Worm (Caenorhabditis elegans): ENCODE results near the gene pph-1.
A peak's percentile ranks its signal among the peaks of the same experiment; 100 is the strongest.

Gene pph-1

ce11 chrV:10726691-10727090 lies 24.3 kb downstream of the pph-1 start (continued):
- TF ChIP-seq Y116A8C.19 (tag; optimal IDR thresholded peaks at IDR 0.05; ENCODE audit: borderline replicate concordance): no peak
- no peak for TF ChIP-seq pag-3 (tag; optimal IDR thresholded peaks at IDR 0.05; ENCODE audit: borderline replicate concordance, insufficient read depth)
- no peak for TF ChIP-seq sox-4 (tag; optimal IDR thresholded peaks at IDR 0.05)
- TF ChIP-seq zag-1 (tag; optimal IDR thresholded peaks at IDR 0.05): no peak
- TF ChIP-seq unc-130 (tag; optimal IDR thresholded peaks at IDR 0.05): no peak
- TF ChIP-seq nhr-85 (tag): peak; percentile 73
- no peak for TF ChIP-seq alr-1 (tag; optimal IDR thresholded peaks at IDR 0.05; ENCODE audit: borderline replicate concordance)
- no peak for TF ChIP-seq pax-3 (tag; optimal IDR thresholded peaks at IDR 0.05)
- TF ChIP-seq hlh-17 (GFP tag; optimal IDR thresholded peaks at IDR 0.05; ENCODE audit: borderline replicate concordance): no peak
- TF ChIP-seq lin-13 (GFP tag; optimal IDR thresholded peaks at IDR 0.05): no peak
- TF ChIP-seq nhr-28 (tag; optimal IDR thresholded peaks at IDR 0.05): no peak
- no peak for TF ChIP-seq unc-86 (tag; optimal IDR thresholded peaks at IDR 0.05)
- no peak for TF ChIP-seq C04F5.9 (tag; optimal IDR thresholded peaks at IDR 0.05)
- peak; percentile 70 for TF ChIP-seq tbx-2 (tag; optimal IDR thresholded peaks at IDR 0.05)
- TF ChIP-seq C16A3.4 (tag; optimal IDR thresholded peaks at IDR 0.05): no peak
- 0 out of 2 replicates have a peak, but pooled peaks have one; percentile 6 for TF ChIP-seq nhr-19 (GFP tag; conservative IDR thresholded peaks at IDR 0.05)
- TF ChIP-seq hlh-4 (tag; optimal IDR thresholded peaks at IDR 0.05): no peak
- no peak for TF ChIP-seq nhr-84 (tag; optimal IDR thresholded peaks at IDR 0.05)
- no peak for TF ChIP-seq isw-1 (GFP tag; IDR thresholded peaks at IDR 0.05)
- TF ChIP-seq hpl-2 (GFP tag; optimal IDR thresholded peaks at IDR 0.05): no peak
- peak in 1 of 6 experiments; percentile 23 for TF ChIP-seq elt-3 (tag; optimal IDR thresholded peaks at IDR 0.05)
- TF ChIP-seq C34B4.2 (tag; optimal IDR thresholded peaks at IDR 0.05): no peak
- no peak for TF ChIP-seq egl-27 (tag; optimal IDR thresholded peaks at IDR 0.05)
- TF ChIP-seq fos-1 (tag; optimal IDR thresholded peaks at IDR 0.05): no peak
- TF ChIP-seq snpc-4 (tag; optimal IDR thresholded peaks at IDR 0.05): no peak
- no peak for TF ChIP-seq nhr-11 (tag; optimal IDR thresholded peaks at IDR 0.05)
- no peak for TF ChIP-seq dsc-1 (tag; optimal IDR thresholded peaks at IDR 0.05)
- peak; percentile 78 for TF ChIP-seq nhr-20 (tag; optimal IDR thresholded peaks at IDR 0.05)
- no peak for TF ChIP-seq unc-62 (GFP tag; optimal IDR thresholded peaks at IDR 0.05)
- TF ChIP-seq grh-1 (GFP tag; IDR thresholded peaks at IDR 0.05): no peak
- TF ChIP-seq skn-1 (tag; optimal IDR thresholded peaks at IDR 0.05): no peak

- TF ChIP-seq tlp-1 (tag; optimal IDR thresholded peaks at IDR 0.05): no peak
- no peak for TF ChIP-seq nhr-77 (tag; optimal IDR thresholded peaks at IDR 0.05)
- no peak for TF ChIP-seq xbp-1 (tag; optimal IDR thresholded peaks at IDR 0.05)
- no peak for TF ChIP-seq unc-86 (tag; optimal IDR thresholded peaks at IDR 0.05)
- no peak for TF ChIP-seq mep-1 (tag; optimal IDR thresholded peaks at IDR 0.05)
- no peak for TF ChIP-seq nhr-90 (tag; optimal IDR thresholded peaks at IDR 0.05; ENCODE audit: poor library complexity)
- TF ChIP-seq nhr-84 (tag; optimal IDR thresholded peaks at IDR 0.05): no peak
- TF ChIP-seq lin-14 (GFP tag; optimal IDR thresholded peaks at IDR 0.05): peak; percentile 86
- no peak for TF ChIP-seq aha-1 (tag; optimal IDR thresholded peaks at IDR 0.05)
- TF ChIP-seq ceh-63 (GFP tag; optimal IDR thresholded peaks at IDR 0.05): no peak
- TF ChIP-seq irx-1 (tag; optimal IDR thresholded peaks at IDR 0.05): no peak
- no peak for TF ChIP-seq F16B12.6 (tag; optimal IDR thresholded peaks at IDR 0.05)
- TF ChIP-seq unc-98 (GFP tag; IDR thresholded peaks at IDR 0.05): no peak
- no peak for TF ChIP-seq dpl-1 (GFP tag; optimal IDR thresholded peaks at IDR 0.05)
- no peak for TF ChIP-seq elt-2 (tag; optimal IDR thresholded peaks at IDR 0.05)
- TF ChIP-seq nhr-28 (tag; optimal IDR thresholded peaks at IDR 0.05): no peak
- TF ChIP-seq lin-35 (GFP tag; optimal IDR thresholded peaks at IDR 0.05): peak in 1 of 2 experiments; percentile 6
- peak; percentile 38 for TF ChIP-seq snu-23 (GFP tag; optimal IDR thresholded peaks at IDR 0.05)
- TF ChIP-seq blmp-1 (tag; optimal IDR thresholded peaks at IDR 0.05): peak; percentile 57
- no peak for TF ChIP-seq nhr-12 (tag; optimal IDR thresholded peaks at IDR 0.05)
- TF ChIP-seq efl-3 (GFP tag; optimal IDR thresholded peaks at IDR 0.05): no peak
- TF ChIP-seq zag-1 (tag; optimal IDR thresholded peaks at IDR 0.05): no peak
- TF ChIP-seq ceh-82 (tag; optimal IDR thresholded peaks at IDR 0.05): no peak
- TF ChIP-seq rnt-1 (tag; optimal IDR thresholded peaks at IDR 0.05): peak; percentile 91
- no peak for TF ChIP-seq fos-1 (tag; optimal IDR thresholded peaks at IDR 0.05)
- TF ChIP-seq snpc-4 (tag; optimal IDR thresholded peaks at IDR 0.05): no peak
- no peak for TF ChIP-seq C34B4.2 (tag; optimal IDR thresholded peaks at IDR 0.05)
- no peak for TF ChIP-seq alr-1 (tag; optimal IDR thresholded peaks at IDR 0.05; ENCODE audit: borderline replicate concordance)
- no peak for TF ChIP-seq nhr-76 (tag; optimal IDR thresholded peaks at IDR 0.05)
- TF ChIP-seq nhr-20 (tag; optimal IDR thresholded peaks at IDR 0.05): peak; percentile 52
- TF ChIP-seq isw-1 (GFP tag; IDR thresholded peaks at IDR 0.05): no peak
Observed at ce11 chrV:10727651-10728050, 25.3 kb downstream of the pph-1 start.

Data from whole organism, L1 larva.